Fruit fly (Drosophila melanogaster): ENCODE measurements around the gene Syx7.

- TF ChIP-seq Hr39 (optimal IDR thresholded peaks at IDR 0.05) (no peak), nerfin-2 (GFP tag; IDR thresholded peaks at IDR 0.05; ENCODE audit: partially characterized antibody) (no peak), oc (tag; optimal IDR thresholded peaks at IDR 0.05) (no peak), mld (GFP tag; IDR thresholded peaks at IDR 0.05; ENCODE audit: partially characterized antibody) (no peak), H15 (GFP tag; IDR thresholded peaks at IDR 0.05) (no peak), usp (GFP tag; optimal IDR thresholded peaks at IDR 0.05) (no peak), dan (GFP tag; IDR thresholded peaks at IDR 0.05) (no peak), CG6854 (GFP tag; optimal IDR thresholded peaks at IDR 0.05) (no peak), esg (GFP tag; conservative IDR thresholded peaks at IDR 0.05) (no peak)
Observed at dm6 chr3L:21416921-21417447, 28.6 kb upstream of the Syx7 start.
